Worm (Caenorhabditis elegans): ENCODE measurements around the gene ZK262.4.
"Not testable (repeated sequence)": the region's sequence is repeated elsewhere in the genome, so short reads cannot be mapped to it uniquely, and the experiment has no call there.

ZK262.4 gene

ce11 chrV:18424471-18424870 lies at the start of gene ZK262.4:
TSS of gene ZK262.4 (minus strand) at chrV:18424571.
- no peak for TF ChIP-seq unc-62 (GFP tag; optimal IDR thresholded peaks at IDR 0.05)

- TF ChIP-seq unc-62 (GFP tag; optimal IDR thresholded peaks at IDR 0.05): no peak
Observed at ce11 chrV:18473415-18473814, 49.0 kb upstream of the ZK262.4 start, which contains the start of gene srh-182. TSS of gene srh-182 (minus strand) at chrV:18473515.

ce11 chrV:18468097-18468496 lies 43.7 kb upstream of the ZK262.4 start, which contains the start of gene ZK228.13:
TSS of gene ZK228.13 (minus strand) at chrV:18468197.
- no peak for TF ChIP-seq unc-62 (GFP tag; optimal IDR thresholded peaks at IDR 0.05)

ce11 chrV:18462365-18462837 lies 38.0 kb upstream of the ZK262.4 start, which contains the start of gene ZK228.4:
TSS of gene ZK228.4 (plus strand) at chrV:18462787.
- no peak for TF ChIP-seq unc-62 (GFP tag; optimal IDR thresholded peaks at IDR 0.05)

ce11 chrV:18461200-18461728 lies 36.9 kb upstream of the ZK262.4 start, which contains the start of gene ZK228.3:
TSS of gene ZK228.3 (minus strand) at chrV:18461250.
- TF ChIP-seq unc-62 (GFP tag; optimal IDR thresholded peaks at IDR 0.05): no peak

ce11 chrV:18456574-18456973 lies 32.2 kb upstream of the ZK262.4 start, which contains the start of gene ZK228.10:
TSS of gene ZK228.10 (plus strand) at chrV:18456874.
- no peak for TF ChIP-seq unc-62 (GFP tag; optimal IDR thresholded peaks at IDR 0.05)

ce11 chrV:18444118-18444517 lies 19.7 kb upstream of the ZK262.4 start, which contains the start of gene ZK228.1:
TSS of gene ZK228.1 (plus strand) at chrV:18444418.
- no peak for TF ChIP-seq unc-62 (GFP tag; optimal IDR thresholded peaks at IDR 0.05)

- not testable (repeated sequence) for TF ChIP-seq unc-62 (GFP tag; optimal IDR thresholded peaks at IDR 0.05)
Observed at ce11 chrV:18439469-18439868, 15.1 kb upstream of the ZK262.4 start, which contains the start of gene ZK262.9. TSS of gene ZK262.9 (plus strand) at chrV:18439769.

ce11 chrV:18438081-18438480 lies 13.7 kb upstream of the ZK262.4 start, which contains the start of gene ZK262.8:
TSS of gene ZK262.8 (plus strand) at chrV:18438381.
- TF ChIP-seq unc-62 (GFP tag; optimal IDR thresholded peaks at IDR 0.05): no peak

- no peak for TF ChIP-seq unc-62 (GFP tag; optimal IDR thresholded peaks at IDR 0.05)
Observed at ce11 chrV:18434961-18435360, 10.6 kb upstream of the ZK262.4 start, which contains the start of gene ZK262.20. TSS of gene ZK262.20 (minus strand) at chrV:18435061.

ce11 chrV:18431450-18431849 lies 7.1 kb upstream of the ZK262.4 start, which contains the start of gene srw-82:
TSS of gene srw-82 (plus strand) at chrV:18431750.
- TF ChIP-seq unc-62 (GFP tag; optimal IDR thresholded peaks at IDR 0.05): no peak

ce11 chrV:18430826-18431225 lies 6.5 kb upstream of the ZK262.4 start:
- no peak for TF ChIP-seq unc-62 (GFP tag; optimal IDR thresholded peaks at IDR 0.05)

- TF ChIP-seq unc-62 (GFP tag; optimal IDR thresholded peaks at IDR 0.05): no peak
Observed at ce11 chrV:18426280-18426679, 1.9 kb upstream of the ZK262.4 start, which contains the start of gene srw-83. TSS of gene srw-83 (plus strand) at chrV:18426580.

ce11 chrV:18425544-18425943 lies 1.2 kb upstream of the ZK262.4 start, which contains the start of gene ZK262.19:
TSS of gene ZK262.19 (minus strand) at chrV:18425644.
- TF ChIP-seq unc-62 (GFP tag; optimal IDR thresholded peaks at IDR 0.05): no peak

- no peak for TF ChIP-seq unc-62 (GFP tag; optimal IDR thresholded peaks at IDR 0.05)
Observed at ce11 chrV:18420797-18421196, 3.6 kb downstream of the ZK262.4 start, which contains the start of gene srj-26. TSS of gene srj-26 (plus strand) at chrV:18421097.

- TF ChIP-seq unc-62 (GFP tag; optimal IDR thresholded peaks at IDR 0.05): no peak
Observed at ce11 chrV:18414051-18414450, 10.3 kb downstream of the ZK262.4 start, which contains the start of gene txt-8. TSS of gene txt-8 (plus strand) at chrV:18414351.

- TF ChIP-seq unc-62 (GFP tag; optimal IDR thresholded peaks at IDR 0.05): no peak
Observed at ce11 chrV:18412887-18413286, 11.5 kb downstream of the ZK262.4 start, which contains the start of gene ZK262.2. TSS of gene ZK262.2 (minus strand) at chrV:18412987.
